Fruit fly (Drosophila melanogaster): ENCODE data around the gene Alg7.

DNA sequence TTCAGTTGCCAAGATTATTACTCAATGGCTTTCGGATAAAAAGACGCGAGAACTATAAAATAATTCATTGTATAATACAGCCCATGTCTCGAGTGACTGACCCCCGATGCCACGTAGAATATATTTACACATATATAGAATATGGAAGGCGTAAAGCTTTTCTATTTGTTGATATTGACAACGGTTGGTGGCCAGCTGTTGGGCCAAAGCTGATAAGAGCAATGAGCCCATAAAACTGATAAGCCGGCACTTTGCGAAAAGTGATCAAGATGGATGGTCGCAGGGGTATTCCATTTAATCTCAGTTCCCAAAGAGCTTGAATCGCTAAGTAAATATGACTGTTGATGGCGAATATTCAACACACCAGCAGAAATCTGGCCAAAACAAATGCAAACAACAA lies 11.5 kb downstream of the Alg7 start:
- TF ChIP-seq br (GFP tag; optimal IDR thresholded peaks at IDR 0.05) (peak; percentile 11), Hnf4 (GFP tag; optimal IDR thresholded peaks at IDR 0.05) (no peak), dmrt93B (GFP tag; optimal IDR thresholded peaks at IDR 0.05) (no peak), usp (GFP tag; optimal IDR thresholded peaks at IDR 0.05) (no peak), jim (GFP tag; optimal IDR thresholded peaks at IDR 0.05) (no peak), N (GFP tag; optimal IDR thresholded peaks at IDR 0.05) (no peak), Dif (GFP tag; optimal IDR thresholded peaks at IDR 0.05; ENCODE audit: partially characterized antibody) (no peak), pan (optimal IDR thresholded peaks at IDR 0.05) (no peak)
